Fruit fly (Drosophila melanogaster) whole organism, embryonic: Measurements from ENCODE around the gene Awh.
A peak's percentile ranks its signal among the peaks of the same experiment; 100 is the strongest.

Source experiments
- CG1024 ChIP-seq: fragments of 200-800 bp; sonication (Bioruptor generic); IDR thresholded peaks from 2 replicates; pipeline ENCODE4 v1.3.6; 2022; ENCODE audit warnings: missing biosample characterization, missing genetic modification characterization
- CG10654 ChIP-seq: fragments of 200-800 bp; sonication (Bioruptor generic); optimal IDR thresholded peaks from 2 replicates; lab custom pipeline; 2016; ENCODE audit warnings: missing biosample characterization, missing genetic modification characterization
- CG11504 ChIP-seq: fragments of 200-800 bp; sonication (Bioruptor generic); optimal IDR thresholded peaks from 3 replicates; lab custom pipeline; 2019; ENCODE audit warnings: missing biosample characterization, mild to moderate bottlenecking, missing genetic modification characterization, moderate library complexity
- CG12236 ChIP-seq: fragments of 200-800 bp; sonication (Bioruptor generic); optimal IDR thresholded peaks from 2 replicates; lab custom pipeline; 2016; ENCODE audit warnings: missing biosample characterization, missing genetic modification characterization
- CG12391 ChIP-seq: fragments of 200-800 bp; sonication (Bioruptor generic); optimal IDR thresholded peaks from 3 replicates; lab custom pipeline; 2018; ENCODE audit warnings: missing biosample characterization, mild to moderate bottlenecking, missing genetic modification characterization, moderate library complexity
- CG12769 ChIP-seq: fragments of 200-800 bp; sonication (Bioruptor generic); optimal IDR thresholded peaks from 2 replicates; lab custom pipeline; 2019; ENCODE audit warnings: missing biosample characterization, mild to moderate bottlenecking, missing genetic modification characterization, moderate library complexity
- CG1529 ChIP-seq: fragments of 200-800 bp; sonication (Bioruptor generic); optimal IDR thresholded peaks from 3 replicates; lab custom pipeline; 2018; ENCODE audit warnings: missing biosample characterization, missing genetic modification characterization
- CG17829 ChIP-seq: fragments of 200-800 bp; optimal IDR thresholded peaks from 2 replicates; lab custom pipeline; 2019; ENCODE audit warnings: missing biosample characterization, mild to moderate bottlenecking, missing genetic modification characterization, moderate library complexity
- CG18476 ChIP-seq: fragments of 200-800 bp; sonication (Bioruptor generic); optimal IDR thresholded peaks from 2 replicates; lab custom pipeline; 2016; ENCODE audit warnings: missing biosample characterization, mild to moderate bottlenecking, missing genetic modification characterization
- CG2120 ChIP-seq: fragments of 200-800 bp; sonication (Bioruptor generic); optimal IDR thresholded peaks from 3 replicates; lab custom pipeline; 2016; ENCODE audit warnings: missing biosample characterization, missing genetic modification characterization
- CG2202 ChIP-seq: fragments of 200-800 bp; sonication (Bioruptor generic); optimal IDR thresholded peaks from 2 replicates; lab custom pipeline; 2018; ENCODE audit warnings: missing biosample characterization, mild to moderate bottlenecking, missing genetic modification characterization
- CG30020 ChIP-seq: fragments of 200-800 bp; optimal IDR thresholded peaks from 2 replicates; lab custom pipeline; 2019; ENCODE audit warnings: missing biosample characterization, mild to moderate bottlenecking, missing genetic modification characterization, moderate library complexity
- CG31388 ChIP-seq: fragments of 200-800 bp; sonication (Bioruptor generic); optimal IDR thresholded peaks from 2 replicates; lab custom pipeline; 2016; ENCODE audit warnings: missing biosample characterization, missing genetic modification characterization
- CG3163 ChIP-seq: fragments of 200-800 bp; sonication (Bioruptor generic); optimal IDR thresholded peaks from 3 replicates; lab custom pipeline; 2016; ENCODE audit warnings: missing biosample characterization, missing genetic modification characterization
- CG32532 ChIP-seq: fragments of 200-800 bp; sonication (Bioruptor generic); IDR thresholded peaks from 2 replicates; pipeline ENCODE4 v1.3.6; 2022; ENCODE audit warnings: missing biosample characterization, missing genetic modification characterization
- CG3281 ChIP-seq: fragments of 200-800 bp; sonication (Bioruptor generic); optimal IDR thresholded peaks from 3 replicates; lab custom pipeline; 2017; ENCODE audit warnings: missing biosample characterization, mild to moderate bottlenecking, missing genetic modification characterization
- CG33557 ChIP-seq: fragments of 200-800 bp; sonication (Bioruptor generic); optimal IDR thresholded peaks from 2 replicates; lab custom pipeline; 2019; ENCODE audit warnings: missing biosample characterization, mild to moderate bottlenecking, missing genetic modification characterization, moderate library complexity
- CG34422 ChIP-seq: fragments of 200-800 bp; sonication (Bioruptor generic); IDR thresholded peaks from 3 replicates; pipeline ENCODE4 v1.3.6; 2022; ENCODE audit warnings: missing biosample characterization, missing genetic modification characterization
- CG5180 ChIP-seq: fragments of 200-800 bp; sonication (Bioruptor generic); optimal IDR thresholded peaks from 3 replicates; lab custom pipeline; 2017; ENCODE audit warnings: missing biosample characterization, missing genetic modification characterization, mild to moderate bottlenecking, moderate library complexity, missing genetic modification reagents
- CG6765 ChIP-seq: fragments of 200-800 bp; sonication (Bioruptor generic); optimal IDR thresholded peaks from 3 replicates; lab custom pipeline; 2017; ENCODE audit warnings: missing biosample characterization, mild to moderate bottlenecking, missing genetic modification characterization
- CG6813 ChIP-seq: fragments of 200-800 bp; sonication (Bioruptor generic); optimal IDR thresholded peaks from 2 replicates; lab custom pipeline; 2017; ENCODE audit warnings: missing biosample characterization, missing genetic modification characterization, mild to moderate bottlenecking, moderate library complexity, missing genetic modification reagents
- CG7963 ChIP-seq: fragments of 200-800 bp; sonication (Bioruptor generic); IDR thresholded peaks from 3 replicates; pipeline ENCODE4 v1.3.6; 2022; ENCODE audit warnings: missing biosample characterization, missing genetic modification characterization; ENCODE audit not compliant: partially characterized antibody
- CG9797 ChIP-seq: fragments of 200-800 bp; sonication (Bioruptor generic); optimal IDR thresholded peaks from 3 replicates; lab custom pipeline; 2018; ENCODE audit warnings: missing biosample characterization, mild to moderate bottlenecking, missing genetic modification characterization
- CG9817 ChIP-seq: fragments of 200-800 bp; sonication (Bioruptor generic); optimal IDR thresholded peaks from 2 replicates; lab custom pipeline; 2018; ENCODE audit warnings: missing biosample characterization, mild to moderate bottlenecking, missing genetic modification characterization, moderate library complexity
- CG9932 ChIP-seq: fragments of 200-800 bp; sonication (Bioruptor generic); IDR thresholded peaks from 2 replicates; pipeline ENCODE4 v1.3.6; 2022; ENCODE audit warnings: missing biosample characterization, missing genetic modification characterization
- CoRest ChIP-seq: fragments of 200-800 bp; sonication (Bioruptor generic); optimal IDR thresholded peaks from 3 replicates; lab custom pipeline; 2018; ENCODE audit warnings: missing biosample characterization, mild to moderate bottlenecking, missing genetic modification characterization, moderate library complexity
- CrebB ChIP-seq: fragments of 200-800 bp; sonication (Bioruptor generic); optimal IDR thresholded peaks from 3 replicates; lab custom pipeline; 2018; ENCODE audit warnings: missing biosample characterization, mild to moderate bottlenecking, missing genetic modification characterization
- Dad ChIP-seq: fragments of 200-800 bp; sonication (Bioruptor generic); optimal IDR thresholded peaks from 3 replicates; lab custom pipeline; 2016; ENCODE audit warnings: missing biosample characterization, missing genetic modification characterization
- Deaf1 ChIP-seq: fragments of 200-800 bp; optimal IDR thresholded peaks from 3 replicates; lab custom pipeline; 2019; ENCODE audit warnings: missing biosample characterization, mild to moderate bottlenecking, missing genetic modification characterization, moderate library complexity
- HLH3B ChIP-seq: fragments of 200-800 bp; sonication (Bioruptor generic); IDR thresholded peaks from 2 replicates; pipeline ENCODE4 v1.3.6; 2022; ENCODE audit warnings: missing biosample characterization, missing genetic modification characterization
- Hsf ChIP-seq: fragments of 200-800 bp; sonication (Bioruptor generic); optimal IDR thresholded peaks from 3 replicates; lab custom pipeline; 2016; ENCODE audit warnings: missing biosample characterization, missing genetic modification characterization
- MBD-R2 ChIP-seq: fragments of 200-800 bp; sonication (Bioruptor generic); IDR thresholded peaks from 2 replicates; pipeline ENCODE4 v1.3.6; 2022; ENCODE audit warnings: missing biosample characterization, missing genetic modification characterization
- Nf-YB ChIP-seq: fragments of 200-800 bp; sonication (Bioruptor generic); optimal IDR thresholded peaks from 3 replicates; lab custom pipeline; 2019; ENCODE audit warnings: missing biosample characterization, mild to moderate bottlenecking, missing genetic modification characterization, moderate library complexity
- Side ChIP-seq: fragments of 200-800 bp; sonication (Bioruptor generic); optimal IDR thresholded peaks from 2 replicates; lab custom pipeline; 2016; ENCODE audit warnings: missing biosample characterization, missing genetic modification characterization
- Sry-δ ChIP-seq: fragments of 200-800 bp; sonication (Bioruptor generic); optimal IDR thresholded peaks from 2 replicates; lab custom pipeline; 2016; ENCODE audit warnings: missing biosample characterization, missing genetic modification characterization
- bab2 ChIP-seq: fragments of 200-800 bp; sonication (Bioruptor generic); optimal IDR thresholded peaks from 2 replicates; lab custom pipeline; 2016; ENCODE audit warnings: missing biosample characterization, missing genetic modification characterization
- bcd ChIP-seq: fragments of 200-800 bp; sonication (Bioruptor generic); optimal IDR thresholded peaks from 2 replicates; lab custom pipeline; 2017; ENCODE audit warnings: missing biosample characterization, mild to moderate bottlenecking, missing genetic modification characterization
- bsh ChIP-seq, 2 experiments: fragments of 200-800 bp; sonication (Bioruptor generic); optimal IDR thresholded peaks; 2 replicates each; lab custom pipeline; 2017 to 2018; ENCODE audit warnings: mild to moderate bottlenecking in 2 of 2, missing biosample characterization in 2 of 2, missing genetic modification characterization in 2 of 2, moderate library complexity in 1 of 2
- corto ChIP-seq: fragments of 200-800 bp; sonication (Bioruptor generic); optimal IDR thresholded peaks from 2 replicates; lab custom pipeline; 2016; ENCODE audit warnings: missing biosample characterization, mild to moderate bottlenecking, missing genetic modification characterization, moderate library complexity
- fd96Cb ChIP-seq: fragments of 200-800 bp; sonication (Bioruptor generic); optimal IDR thresholded peaks from 2 replicates; lab custom pipeline; 2018; ENCODE audit warnings: missing biosample characterization, mild to moderate bottlenecking, missing genetic modification characterization, moderate library complexity
- grau ChIP-seq: fragments of 200-800 bp; optimal IDR thresholded peaks from 3 replicates; lab custom pipeline; 2019; ENCODE audit warnings: missing biosample characterization, mild to moderate bottlenecking, missing genetic modification characterization, moderate library complexity
- jumu ChIP-seq: fragments of 200-800 bp; sonication (Bioruptor generic); optimal IDR thresholded peaks from 3 replicates; lab custom pipeline; 2016; ENCODE audit warnings: missing biosample characterization, missing genetic modification characterization
- nmo ChIP-seq: fragments of 200-800 bp; sonication (Bioruptor generic); optimal IDR thresholded peaks from 2 replicates; lab custom pipeline; 2018; ENCODE audit warnings: missing biosample characterization, mild to moderate bottlenecking, missing genetic modification characterization, moderate library complexity
- org-1 ChIP-seq: fragments of 200-800 bp; sonication (Bioruptor generic); optimal IDR thresholded peaks from 2 replicates; lab custom pipeline; 2017; ENCODE audit warnings: missing biosample characterization, missing genetic modification characterization
- pho ChIP-seq: fragments of 200-800 bp; sonication (Bioruptor generic); optimal IDR thresholded peaks from 2 replicates; lab custom pipeline; 2016; ENCODE audit warnings: missing biosample characterization, missing genetic modification characterization
- rib ChIP-seq: fragments of 200-800 bp; sonication (Bioruptor generic); IDR thresholded peaks from 2 replicates; pipeline ENCODE4 v1.3.6; 2022; ENCODE audit warnings: missing biosample characterization, missing genetic modification characterization
- ro ChIP-seq: fragments of 200-800 bp; sonication (Bioruptor generic); IDR thresholded peaks from 2 replicates; pipeline ENCODE4 v1.3.6; 2022; ENCODE audit warnings: missing biosample characterization, missing genetic modification characterization
- sens ChIP-seq: fragments of 200-800 bp; sonication (Bioruptor generic); peaks from one replicate; lab custom pipeline; 2016; ENCODE audit warnings: missing biosample characterization, missing genetic modification characterization
- sqz ChIP-seq: fragments of 200-800 bp; sonication (Bioruptor generic); optimal IDR thresholded peaks from 3 replicates; lab custom pipeline; 2018; ENCODE audit warnings: missing biosample characterization, mild to moderate bottlenecking, missing genetic modification characterization
- sug ChIP-seq: fragments of 200-800 bp; optimal IDR thresholded peaks from 2 replicates; lab custom pipeline; 2019; ENCODE audit warnings: missing biosample characterization, mild to moderate bottlenecking, missing genetic modification characterization, moderate library complexity
- zfh2 ChIP-seq: fragments of 200-800 bp; sonication (Bioruptor generic); optimal IDR thresholded peaks from 2 replicates; lab custom pipeline; 2016; ENCODE audit warnings: missing biosample characterization, missing genetic modification characterization

Awh gene

DNA sequence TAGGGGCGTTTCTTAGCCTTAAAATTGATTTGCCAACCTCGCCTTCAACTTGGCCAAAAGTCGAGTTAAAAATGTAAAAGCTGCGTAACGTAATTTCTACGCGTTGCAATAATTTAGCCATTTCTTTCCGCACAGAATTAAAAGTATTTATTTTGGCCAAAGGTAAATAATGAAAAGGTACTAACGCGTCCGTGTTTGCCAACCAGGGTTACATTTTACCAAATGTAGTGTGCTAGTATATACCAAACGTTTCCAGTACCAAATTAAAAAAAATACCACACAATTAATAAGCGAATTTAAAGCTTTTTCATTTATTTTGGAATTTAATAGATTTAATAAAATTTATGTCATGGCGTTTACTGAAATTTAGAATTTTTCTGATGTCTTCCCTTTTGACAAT lies 53.0 kb downstream of the Awh start, which contains the start of gene Ccz1 (continued):
- TF ChIP-seq CG12236, result peak; percentile 53
- peak; percentile 61 for TF ChIP-seq jumu (GFP tag; lab: Kevin White, UChicago)
- peak; percentile 52 for TF ChIP-seq CG9817
- no peak for TF ChIP-seq Deaf1 (tag; lab: Kevin White, UChicago)
- TF ChIP-seq ro (GFP tag; lab: Robert Waterston, UW), result no peak
- TF ChIP-seq CoRest, result peak; percentile 71
- TF ChIP-seq CG9797 (GFP tag; lab: Kevin White, UChicago), result peak; percentile 60
- peak; percentile 70 for TF ChIP-seq CG12769
- TF ChIP-seq CG6813, result peak; percentile 37
- TF ChIP-seq CG30020 (tag; lab: Kevin White, UChicago), result peak; percentile 51
- TF ChIP-seq CG5180 (GFP tag; lab: Kevin White, UChicago), result peak; percentile 51
- no peak for TF ChIP-seq CG7963 (GFP tag; lab: Robert Waterston, UW)
- peak; percentile 37 for TF ChIP-seq CrebB (tag; lab: Kevin White, UChicago)
- no peak for TF ChIP-seq MBD-R2
- TF ChIP-seq HLH3B (GFP tag; lab: Robert Waterston, UW), result no peak
- TF ChIP-seq CG10654 (GFP tag; lab: Kevin White, UChicago), result peak; percentile 68
- TF ChIP-seq pho, result peak; percentile 82
- peak; percentile 90 for TF ChIP-seq sens (GFP tag; lab: Kevin White, UChicago)
- TF ChIP-seq Nf-YB, result peak; percentile 25
- peak; percentile 58 for TF ChIP-seq CG17829 (tag; lab: Kevin White, UChicago)
- TF ChIP-seq CG2202 (tag; lab: Kevin White, UChicago), result peak; percentile 46
- TF ChIP-seq Side, result peak; percentile 57
- TF ChIP-seq CG1024 (GFP tag; lab: Robert Waterston, UW), result no peak
- TF ChIP-seq CG9932 (GFP tag; lab: Robert Waterston, UW), result no peak
- TF ChIP-seq Hsf (GFP tag; lab: Kevin White, UChicago), result peak; percentile 63
- TF ChIP-seq CG11504 (tag; lab: Kevin White, UChicago), result peak; percentile 54
- TF ChIP-seq bsh (GFP tag; optimal IDR thresholded peaks at IDR 0.05; lab: Kevin White, UChicago), result peak in 1 of 2 experiments; percentile 72
- peak; percentile 63 for TF ChIP-seq CG33557
- TF ChIP-seq bab2 (GFP tag; lab: Kevin White, UChicago), result peak; percentile 88
- peak; percentile 47 for TF ChIP-seq nmo (GFP tag; lab: Kevin White, UChicago)
- peak; percentile 57 for TF ChIP-seq CG3163
- TF ChIP-seq Sry-δ (GFP tag; lab: Kevin White, UChicago), result peak; percentile 52
- TF ChIP-seq Dad (GFP tag; lab: Kevin White, UChicago), result peak; percentile 51
- TF ChIP-seq org-1 (GFP tag; lab: Kevin White, UChicago), result peak; percentile 25
- peak; percentile 47 for TF ChIP-seq grau (tag; lab: Kevin White, UChicago)
- no peak for TF ChIP-seq rib (GFP tag; lab: Robert Waterston, UW)
- peak; percentile 71 for TF ChIP-seq bcd (GFP tag; lab: Kevin White, UChicago)
- TF ChIP-seq CG1529 (GFP tag; lab: Kevin White, UChicago), result peak; percentile 56
- TF ChIP-seq fd96Cb, result peak; percentile 13
- peak; percentile 54 for TF ChIP-seq CG18476 (GFP tag; lab: Kevin White, UChicago)
- peak; percentile 79 for TF ChIP-seq CG3281 (GFP tag; lab: Kevin White, UChicago)
- TF ChIP-seq CG31388 (GFP tag; lab: Kevin White, UChicago), result peak; percentile 6
- TF ChIP-seq sug, result peak; percentile 52
- TF ChIP-seq CG32532 (GFP tag; lab: Robert Waterston, UW), result no peak
- TF ChIP-seq sqz (GFP tag; lab: Kevin White, UChicago), result peak; percentile 56
- peak; percentile 58 for TF ChIP-seq CG12391
- TF ChIP-seq CG2120 (GFP tag; lab: Kevin White, UChicago), result peak; percentile 79
- TF ChIP-seq CG34422, result no peak
- TF ChIP-seq corto (GFP tag; lab: Kevin White, UChicago), result no peak
- TF ChIP-seq zfh2 (GFP tag; lab: Kevin White, UChicago), result peak; percentile 57
- peak; percentile 25 for TF ChIP-seq CG6765 (GFP tag; lab: Kevin White, UChicago)
